Fruit fly (Drosophila melanogaster): ENCODE data around the gene Ge-1.
A peak's percentile ranks its signal among the peaks of the same experiment; 100 is the strongest.

Ge-1 gene

DNA sequence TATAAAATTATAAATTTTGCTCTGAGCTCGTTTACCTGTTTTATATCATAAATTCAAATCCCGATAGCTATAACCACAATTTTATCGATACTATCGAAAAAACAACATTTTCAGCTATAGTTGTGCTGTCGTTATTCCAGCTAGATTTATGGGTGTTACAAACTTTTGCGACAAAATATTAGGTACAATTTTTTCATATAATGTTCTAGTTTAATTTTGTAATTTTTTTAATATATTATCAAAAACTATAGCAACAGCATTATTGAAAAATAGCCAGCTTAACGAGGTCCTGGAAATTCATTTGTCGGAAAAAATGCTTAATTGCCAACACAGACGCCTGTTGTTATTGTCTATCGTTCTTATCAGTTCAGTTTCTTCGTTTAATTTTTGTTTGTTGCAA lies 9.6 kb downstream of the Ge-1 start, which contains the start of gene Wdr59 (continued):
- no peak for TF ChIP-seq CG7987 (GFP tag; optimal IDR thresholded peaks at IDR 0.05)
- no peak for TF ChIP-seq CG8089 (GFP tag; optimal IDR thresholded peaks at IDR 0.05)
- peak; percentile 16 for TF ChIP-seq CG16815 (GFP tag; optimal IDR thresholded peaks at IDR 0.05)
- TF ChIP-seq inv (GFP tag; IDR thresholded peaks at IDR 0.05; ENCODE audit: partially characterized antibody), result peak; percentile 60
- TF ChIP-seq slbo (GFP tag; IDR thresholded peaks at IDR 0.05), result peak; percentile 70
- TF ChIP-seq emc (GFP tag; optimal IDR thresholded peaks at IDR 0.05), result no peak
- TF ChIP-seq gsb-n (tag; optimal IDR thresholded peaks at IDR 0.05), result no peak
- no peak for TF ChIP-seq pros (GFP tag; optimal IDR thresholded peaks at IDR 0.05)
- TF ChIP-seq CG16863 (GFP tag; optimal IDR thresholded peaks at IDR 0.05), result no peak
- TF ChIP-seq zen2 (GFP tag; IDR thresholded peaks at IDR 0.05; ENCODE audit: partially characterized antibody), result no peak; the same call in 2 of the 3 replicates
- TF ChIP-seq CG34224 (GFP tag; IDR thresholded peaks at IDR 0.05; ENCODE audit: partially characterized antibody), result peak; percentile 72; the same call in 2 of the 3 replicates
- no peak for TF ChIP-seq Pdp1 (GFP tag; optimal IDR thresholded peaks at IDR 0.05)
- TF ChIP-seq pfk (GFP tag; optimal IDR thresholded peaks at IDR 0.05), result no peak
- TF ChIP-seq Ssrp (tag; optimal IDR thresholded peaks at IDR 0.05), result peak; percentile 42
- TF ChIP-seq CG6175 (GFP tag; IDR thresholded peaks at IDR 0.05), result no peak
- TF ChIP-seq Vsx1 (GFP tag; optimal IDR thresholded peaks at IDR 0.05), result no peak
- TF ChIP-seq Rfx (GFP tag; IDR thresholded peaks at IDR 0.05), result peak; percentile 51; the same call in 1 of the 2 replicates
- peak; percentile 46 for TF ChIP-seq HmgZ (tag; optimal IDR thresholded peaks at IDR 0.05)
- no peak for TF ChIP-seq repo (GFP tag; optimal IDR thresholded peaks at IDR 0.05)
- peak; percentile 8 for TF ChIP-seq CG10654 (GFP tag; optimal IDR thresholded peaks at IDR 0.05)
- peak; percentile 25; the same call in 1 of the 3 replicates for TF ChIP-seq Opbp (GFP tag; IDR thresholded peaks at IDR 0.05; ENCODE audit: partially characterized antibody)
- no peak for TF ChIP-seq CG10462 (GFP tag; optimal IDR thresholded peaks at IDR 0.05)
- TF ChIP-seq D (optimal IDR thresholded peaks at IDR 0.05), result no peak
- TF ChIP-seq D (GFP tag; optimal IDR thresholded peaks at IDR 0.05), result no peak
- TF ChIP-seq slou (GFP tag; optimal IDR thresholded peaks at IDR 0.05), result peak; percentile 20
- TF ChIP-seq CG12769 (tag; optimal IDR thresholded peaks at IDR 0.05), result no peak
- TF ChIP-seq Gsc (GFP tag; IDR thresholded peaks at IDR 0.05), result no peak
- no peak for TF ChIP-seq Ravus (GFP tag; IDR thresholded peaks at IDR 0.05)
- TF ChIP-seq Dip2 (GFP tag; IDR thresholded peaks at IDR 0.05), result no peak
- TF ChIP-seq H2.0 (GFP tag; IDR thresholded peaks at IDR 0.05), result no peak
- TF ChIP-seq cwo (GFP tag; optimal IDR thresholded peaks at IDR 0.05), result no peak
- no peak for TF ChIP-seq peb (GFP tag; IDR thresholded peaks at IDR 0.05)
- TF ChIP-seq CG3065 (GFP tag; optimal IDR thresholded peaks at IDR 0.05), result no peak
- TF ChIP-seq CG17328 (GFP tag; IDR thresholded peaks at IDR 0.05), result no peak
- TF ChIP-seq Hr78 (GFP tag; optimal IDR thresholded peaks at IDR 0.05), result no peak
- TF ChIP-seq CG17612 (GFP tag; IDR thresholded peaks at IDR 0.05), result no peak
- no peak for TF ChIP-seq HLHmδ (GFP tag; optimal IDR thresholded peaks at IDR 0.05)
- no peak for TF ChIP-seq CG4820 (GFP tag; optimal IDR thresholded peaks at IDR 0.05)
- 0 out of 3 replicates have a peak, but pooled peaks have one; percentile 48 for TF ChIP-seq CG7963 (GFP tag; IDR thresholded peaks at IDR 0.05; ENCODE audit: partially characterized antibody)
- peak; percentile 41 for TF ChIP-seq E2f1 (GFP tag; IDR thresholded peaks at IDR 0.05)
- TF ChIP-seq CG17361 (GFP tag; IDR thresholded peaks at IDR 0.05), result no peak
- no peak for TF ChIP-seq yki (optimal IDR thresholded peaks at IDR 0.05)
- TF ChIP-seq Oaz (GFP tag; IDR thresholded peaks at IDR 0.05), result no peak
- TF ChIP-seq vvl (GFP tag; IDR thresholded peaks at IDR 0.05), result peak; percentile 26; the same call in 1 of the 2 replicates
- TF ChIP-seq eve (GFP tag; optimal IDR thresholded peaks at IDR 0.05), result no peak
- peak; percentile 77 for TF ChIP-seq hbn (GFP tag; IDR thresholded peaks at IDR 0.05; ENCODE audit: partially characterized antibody)
- no peak for TF ChIP-seq Mes4 (GFP tag; optimal IDR thresholded peaks at IDR 0.05)
- no peak for TF ChIP-seq CG8388 (GFP tag; optimal IDR thresholded peaks at IDR 0.05)
- TF ChIP-seq seq (GFP tag; IDR thresholded peaks at IDR 0.05), result no peak
- no peak for TF ChIP-seq CG10959 (GFP tag; IDR thresholded peaks at IDR 0.05)
- no peak for TF ChIP-seq Poxn (GFP tag; IDR thresholded peaks at IDR 0.05)
- TF ChIP-seq Side (GFP tag; optimal IDR thresholded peaks at IDR 0.05), result no peak

Data from whole organism, embryonic.